Worm (Caenorhabditis elegans) whole organism, young adult: ENCODE data around the gene T04C12.8.

Experiments used
- B0019.2 ChIP-seq: fragments of 200-800 bp; sonication (Bioruptor generic); conservative IDR thresholded peaks from 2 replicates; pipeline ENCODE4 v1.3.6; 2022; ENCODE audit warnings: missing genetic modification reagents, missing genetic modification characterization, missing compliant biosample characterization
- B0035.1 ChIP-seq: sonication (generic microtip); optimal IDR thresholded peaks from 2 replicates; lab custom pipeline; 2016; ENCODE audit warnings: missing genetic modification characterization, mild to moderate bottlenecking, missing compliant biosample characterization, missing genotype, missing genetic modification reagents
- D2030.7 ChIP-seq: fragments of 200-800 bp; sonication (Bioruptor generic); IDR thresholded peaks from 2 replicates; pipeline ENCODE4 v1.3.6; 2022; ENCODE audit warnings: missing genetic modification reagents, missing genetic modification characterization, missing compliant biosample characterization
- F10E7.11 ChIP-seq: sonication (generic microtip); optimal IDR thresholded peaks from 2 replicates; lab custom pipeline; 2017; ENCODE audit warnings: mild to moderate bottlenecking, missing genetic modification characterization, moderate library complexity, missing compliant biosample characterization
- F22D6.2 ChIP-seq: sonication (generic microtip); optimal IDR thresholded peaks from 2 replicates; lab custom pipeline; 2016; ENCODE audit warnings: mild to moderate bottlenecking, missing genetic modification characterization, missing compliant biosample characterization
- F23B12.7 ChIP-seq: sonication (generic microtip); optimal IDR thresholded peaks from 2 replicates; lab custom pipeline; 2017; ENCODE audit warnings: missing genetic modification characterization, mild to moderate bottlenecking, missing compliant biosample characterization, antibody characterized with exemption, moderate library complexity; ENCODE audit not compliant: insufficient read depth
- F49E8.2 ChIP-seq: sonication (generic microtip); optimal IDR thresholded peaks from 3 replicates; lab custom pipeline; 2017; ENCODE audit warnings: missing genetic modification characterization, mild to moderate bottlenecking, missing compliant biosample characterization, antibody characterized with exemption, moderate library complexity; ENCODE audit not compliant: insufficient read depth
- F52B5.7 ChIP-seq: sonication (generic microtip); optimal IDR thresholded peaks from 2 replicates; lab custom pipeline; 2016; ENCODE audit warnings: mild to moderate bottlenecking, missing genetic modification characterization, missing compliant biosample characterization
- K11D2.4 ChIP-seq: fragments of 200-800 bp; sonication (Bioruptor generic); IDR thresholded peaks from 2 replicates; pipeline ENCODE4 v1.3.6; 2022; ENCODE audit warnings: missing genetic modification reagents, missing genetic modification characterization, missing compliant biosample characterization
- K12H6.12 ChIP-seq: fragments of 200-800 bp; sonication (Bioruptor generic); optimal IDR thresholded peaks from 2 replicates; lab custom pipeline; 2018; ENCODE audit warnings: mild to moderate bottlenecking, missing genetic modification characterization, missing compliant biosample characterization
- Y67H2A.10 ChIP-seq: fragments of 200-800 bp; sonication (Bioruptor generic); conservative IDR thresholded peaks from 2 replicates; pipeline ENCODE4 v1.3.6; 2022; ENCODE audit warnings: missing genetic modification reagents, missing genetic modification characterization, missing compliant biosample characterization
- akir-1 ChIP-seq: fragments of 200-800 bp; sonication (Bioruptor generic); optimal IDR thresholded peaks from 2 replicates; lab custom pipeline; 2018; ENCODE audit warnings: mild to moderate bottlenecking, missing genetic modification characterization, moderate library complexity, missing compliant biosample characterization
- ama-1 ChIP-seq, 3 experiments: fragments of 150-350 bp in 1 of 3; sonication (generic microtip) in 2 of 3; optimal IDR thresholded peaks; 2 replicates each; lab custom pipeline; 2014 to 2018; ENCODE audit warnings: missing biosample characterization in 2 of 3, missing genetic modification characterization in 2 of 3, missing genetic modification reagents in 2 of 3
- aptf-3 ChIP-seq: fragments of 200-800 bp; sonication (Bioruptor generic); IDR thresholded peaks from 2 replicates; pipeline ENCODE4 v1.3.6; 2022; ENCODE audit warnings: missing genetic modification characterization, missing compliant biosample characterization
- athp-1 ChIP-seq: sonication (generic microtip); optimal IDR thresholded peaks from 2 replicates; lab custom pipeline; 2017; ENCODE audit warnings: mild to moderate bottlenecking, missing genetic modification characterization, missing compliant biosample characterization
- attf-5 ChIP-seq: fragments of 200-800 bp; sonication (Bioruptor generic); optimal IDR thresholded peaks from 2 replicates; lab custom pipeline; 2018; ENCODE audit warnings: mild to moderate bottlenecking, missing genetic modification characterization, missing compliant biosample characterization
- attf-6 ChIP-seq: fragments of 200-800 bp; sonication (Bioruptor generic); IDR thresholded peaks from 2 replicates; pipeline ENCODE4 v1.3.6; 2022; ENCODE audit warnings: missing genetic modification reagents, missing genetic modification characterization, missing compliant biosample characterization
- ccch-3 ChIP-seq: fragments of 200-800 bp; sonication (Bioruptor generic); optimal IDR thresholded peaks from 2 replicates; lab custom pipeline; 2018; ENCODE audit warnings: mild to moderate bottlenecking, missing genetic modification characterization, missing compliant biosample characterization
- cebp-1 ChIP-seq, 2 experiments: fragments of 200-800 bp in 1 of 2; sonication (Bioruptor generic) in 1 of 2; sonication (generic microtip) in 1 of 2; IDR thresholded peaks in 1 of 2; optimal IDR thresholded peaks in 1 of 2; 2 replicates each; pipeline versions ENCODE4 v1.3.6 to Lab custom; 2017 to 2022; ENCODE audit warnings: missing compliant biosample characterization in 2 of 2, missing genetic modification characterization in 2 of 2, mild to moderate bottlenecking in 1 of 2, missing genetic modification reagents in 1 of 2, moderate library complexity in 1 of 2
- die-1 ChIP-seq: sonication (generic microtip); optimal IDR thresholded peaks from 2 replicates; lab custom pipeline; 2016; ENCODE audit warnings: missing genotype, mild to moderate bottlenecking, missing genetic modification characterization, missing compliant biosample characterization
- egl-18 ChIP-seq: fragments of 200-800 bp; sonication (Bioruptor generic); IDR thresholded peaks from 2 replicates; pipeline ENCODE4 v1.3.6; 2022; ENCODE audit warnings: missing genetic modification reagents, missing genetic modification characterization, missing compliant biosample characterization
- egl-44 ChIP-seq: fragments of 200-800 bp; sonication (Bioruptor generic); IDR thresholded peaks from 2 replicates; pipeline ENCODE4 v1.3.6; 2022; ENCODE audit warnings: missing genetic modification reagents, missing genetic modification characterization, missing compliant biosample characterization
- gei-17 ChIP-seq: fragments of 200-800 bp; sonication (Bioruptor generic); optimal IDR thresholded peaks from 2 replicates; lab custom pipeline; 2018; ENCODE audit warnings: mild to moderate bottlenecking, missing genetic modification characterization, missing compliant biosample characterization
- hmg-20 ChIP-seq: fragments of 200-800 bp; sonication (Bioruptor generic); IDR thresholded peaks from 2 replicates; pipeline ENCODE4 v1.3.6; 2022; ENCODE audit warnings: missing genetic modification reagents, missing genetic modification characterization, missing compliant biosample characterization
- hrde-1 ChIP-seq: sonication (generic microtip); optimal IDR thresholded peaks from 2 replicates; lab custom pipeline; 2016; ENCODE audit warnings: missing genetic modification characterization, mild to moderate bottlenecking, missing compliant biosample characterization, moderate library complexity, missing genotype, missing genetic modification reagents, borderline replicate concordance
- hsf-1 ChIP-seq: fragments of 200-800 bp; sonication (Bioruptor generic); IDR thresholded peaks from 2 replicates; pipeline ENCODE4 v1.3.6; 2022; ENCODE audit warnings: missing genetic modification reagents, missing genetic modification characterization, missing compliant biosample characterization
- lin-40 ChIP-seq: sonication (generic microtip); optimal IDR thresholded peaks from 2 replicates; lab custom pipeline; 2016; ENCODE audit warnings: missing genetic modification characterization, mild to moderate bottlenecking, missing compliant biosample characterization, missing genotype, missing genetic modification reagents
- lsl-1 ChIP-seq: fragments of 200-800 bp; sonication (Bioruptor generic); optimal IDR thresholded peaks from 2 replicates; lab custom pipeline; 2018; ENCODE audit warnings: mild to moderate bottlenecking, missing genetic modification characterization, moderate library complexity, missing compliant biosample characterization
- madf-10 ChIP-seq: sonication (generic microtip); optimal IDR thresholded peaks from 2 replicates; lab custom pipeline; 2016; ENCODE audit warnings: mild to moderate bottlenecking, missing genetic modification characterization, missing compliant biosample characterization
- madf-6 ChIP-seq: fragments of 200-800 bp; sonication (Bioruptor generic); IDR thresholded peaks from 2 replicates; pipeline ENCODE4 v1.3.6; 2022; ENCODE audit warnings: missing genetic modification reagents, missing genetic modification characterization, missing compliant biosample characterization
- mcd-1 ChIP-seq: fragments of 200-800 bp; sonication (Bioruptor generic); IDR thresholded peaks from 2 replicates; pipeline ENCODE4 v1.3.6; 2022; ENCODE audit warnings: missing genetic modification reagents, missing genetic modification characterization, missing compliant biosample characterization
- mxl-1 ChIP-seq: sonication (generic microtip); optimal IDR thresholded peaks from 2 replicates; lab custom pipeline; 2016; ENCODE audit warnings: missing genetic modification characterization, missing compliant biosample characterization
- nfyb-1 ChIP-seq: fragments of 200-800 bp; sonication (Bioruptor generic); IDR thresholded peaks from 2 replicates; pipeline ENCODE4 v1.3.6; 2022; ENCODE audit warnings: missing genetic modification reagents, missing genetic modification characterization, missing compliant biosample characterization
- nhr-179 ChIP-seq: sonication (generic microtip); optimal IDR thresholded peaks from 2 replicates; lab custom pipeline; 2016; ENCODE audit warnings: mild to moderate bottlenecking, missing genetic modification characterization, missing compliant biosample characterization
- nhr-80 ChIP-seq: sonication (generic microtip); optimal IDR thresholded peaks from 2 replicates; lab custom pipeline; 2016; ENCODE audit warnings: missing genetic modification characterization, missing compliant biosample characterization
- nhr-90 ChIP-seq: sonication (generic microtip); optimal IDR thresholded peaks from 2 replicates; lab custom pipeline; 2016; ENCODE audit warnings: missing genotype, mild to moderate bottlenecking, missing genetic modification characterization, missing compliant biosample characterization
- sdz-38 ChIP-seq: sonication (generic microtip); optimal IDR thresholded peaks from 2 replicates; lab custom pipeline; 2016; ENCODE audit warnings: missing genotype, missing genetic modification characterization, missing compliant biosample characterization
- snpc-1.3 ChIP-seq: sonication (generic microtip); optimal IDR thresholded peaks from 2 replicates; lab custom pipeline; 2017; ENCODE audit warnings: missing genetic modification characterization, mild to moderate bottlenecking, missing compliant biosample characterization, antibody characterized with exemption, moderate library complexity, missing genotype, missing genetic modification reagents; ENCODE audit not compliant: insufficient read depth
- tbp1 ChIP-seq: fragments of 200-800 bp; sonication (Bioruptor generic); optimal IDR thresholded peaks from 2 replicates; lab custom pipeline; 2018; ENCODE audit warnings: mild to moderate bottlenecking, missing genetic modification characterization, missing compliant biosample characterization
- xnd-1 ChIP-seq: sonication (generic microtip); optimal IDR thresholded peaks from 2 replicates; lab custom pipeline; 2016; ENCODE audit warnings: missing genotype, missing genetic modification reagents, missing genetic modification characterization, missing compliant biosample characterization
- zfh-2 ChIP-seq: fragments of 200-800 bp; sonication (Bioruptor generic); conservative IDR thresholded peaks from 2 replicates; pipeline ENCODE4 v1.3.6; 2022; ENCODE audit warnings: missing genetic modification reagents, missing genetic modification characterization, missing compliant biosample characterization
- ztf-18 ChIP-seq: sonication (generic microtip); optimal IDR thresholded peaks from 2 replicates; lab custom pipeline; 2016; ENCODE audit warnings: missing genotype, mild to moderate bottlenecking, missing genetic modification characterization, missing compliant biosample characterization
- ztf-26 ChIP-seq: sonication (generic microtip); optimal IDR thresholded peaks from 2 replicates; lab custom pipeline; 2017; ENCODE audit warnings: missing genetic modification characterization, missing compliant biosample characterization

Gene T04C12.8

ce11 chrV:11039379-11039954 is 29.7 kb downstream of the T04C12.8 start, which contains the start of gene pak-2 (continued):
- TF ChIP-seq cebp-1 (GFP tag; IDR thresholded peaks at IDR 0.05; lab: Robert Waterston, UW), result no peak
- TF ChIP-seq cebp-1 (tag; optimal IDR thresholded peaks at IDR 0.05; lab: Kevin White, UChicago), result peak; percentile 55
- no peak for TF ChIP-seq B0019.2 (GFP tag; lab: Robert Waterston, UW)
- TF ChIP-seq nfyb-1 (GFP tag; lab: Robert Waterston, UW), result no peak
- TF ChIP-seq egl-44 (GFP tag; lab: Robert Waterston, UW), result no peak
- TF ChIP-seq athp-1 (tag; lab: Kevin White, UChicago), result no peak
- no peak for TF ChIP-seq snpc-1.3 (tag; lab: Kevin White, UChicago)
- TF ChIP-seq F22D6.2, result no peak
- TF ChIP-seq madf-10 (tag; lab: Kevin White, UChicago), result peak; percentile 58
- no peak for TF ChIP-seq F10E7.11 (tag; lab: Kevin White, UChicago)
- TF ChIP-seq nhr-179, result no peak
- no peak for TF ChIP-seq mxl-1 (tag; lab: Kevin White, UChicago)
- TF ChIP-seq attf-5 (GFP tag; lab: Kevin White, UChicago), result peak; percentile 83
- TF ChIP-seq mcd-1 (GFP tag; lab: Robert Waterston, UW), result peak; percentile 88
- no peak for TF ChIP-seq K11D2.4 (GFP tag; lab: Robert Waterston, UW)
- TF ChIP-seq Y67H2A.10, result no peak
- no peak for TF ChIP-seq sdz-38 (tag; lab: Kevin White, UChicago)
- no peak for TF ChIP-seq aptf-3 (GFP tag; lab: Robert Waterston, UW)
- peak; percentile 49 for TF ChIP-seq ztf-18 (tag; lab: Kevin White, UChicago)
- no peak for TF ChIP-seq zfh-2 (GFP tag; lab: Robert Waterston, UW)
- TF ChIP-seq attf-6 (GFP tag; lab: Robert Waterston, UW), result no peak
- TF ChIP-seq F23B12.7, result peak; percentile 86
- no peak for TF ChIP-seq madf-6 (GFP tag; lab: Robert Waterston, UW)
- peak; percentile 73 for TF ChIP-seq ccch-3
- no peak for TF ChIP-seq egl-18 (GFP tag; lab: Robert Waterston, UW)
- TF ChIP-seq tbp1 (GFP tag; lab: Kevin White, UChicago), result peak; percentile 30
- TF ChIP-seq ztf-26 (tag; lab: Kevin White, UChicago), result no peak
- TF ChIP-seq D2030.7 (GFP tag; lab: Robert Waterston, UW), result 0 out of 2 replicates have a peak, but pooled peaks have one; percentile 23
- no peak for TF ChIP-seq hmg-20
- no peak for TF ChIP-seq die-1 (tag; lab: Kevin White, UChicago)
- peak; percentile 63 for TF ChIP-seq lin-40 (tag; lab: Kevin White, UChicago)
- no peak for TF ChIP-seq gei-17 (GFP tag; lab: Kevin White, UChicago)
- TF ChIP-seq hrde-1 (tag; lab: Kevin White, UChicago), result no peak
- no peak for TF ChIP-seq ama-1 (optimal IDR thresholded peaks at IDR 0.05; lab: Kevin White, UChicago)
- no peak for TF ChIP-seq ama-1 (GFP tag; optimal IDR thresholded peaks at IDR 0.05; lab: Kevin White, UChicago)
- TF ChIP-seq nhr-80 (tag; lab: Kevin White, UChicago), result peak; percentile 59
- TF ChIP-seq F52B5.7 (tag; lab: Kevin White, UChicago), result no peak
- TF ChIP-seq nhr-90 (tag; lab: Kevin White, UChicago), result no peak
- no peak for TF ChIP-seq B0035.1 (tag; lab: Kevin White, UChicago)
- no peak for TF ChIP-seq xnd-1 (tag; lab: Kevin White, UChicago)
- no peak for TF ChIP-seq lsl-1
- TF ChIP-seq F49E8.2 (tag; lab: Kevin White, UChicago), result peak; percentile 26
- peak; percentile 64 for TF ChIP-seq akir-1 (GFP tag; lab: Kevin White, UChicago)
- no peak for TF ChIP-seq hsf-1
- TF ChIP-seq K12H6.12 (tag; lab: Kevin White, UChicago), result peak; percentile 84
